Worm (Caenorhabditis elegans): ENCODE measurements around the gene B0294.1.

- TF ChIP-seq nhr-28 (tag; optimal IDR thresholded peaks at IDR 0.05) = no peak
- no peak for TF ChIP-seq lsy-2 (tag; optimal IDR thresholded peaks at IDR 0.05)
- no peak for TF ChIP-seq ama-1 (optimal IDR thresholded peaks at IDR 0.05)
- no peak for TF ChIP-seq unc-30 (tag; optimal IDR thresholded peaks at IDR 0.05)
- no peak for TF ChIP-seq elt-2 (tag; optimal IDR thresholded peaks at IDR 0.05)
- TF ChIP-seq tlp-1 (tag; optimal IDR thresholded peaks at IDR 0.05) = no peak
- TF ChIP-seq lin-15B (tag; optimal IDR thresholded peaks at IDR 0.05) = no peak
Measured at ce11 chrX:1891887-1892286, 5.3 kb downstream of the B0294.1 start, which contains the start of gene B0294.3.

Measured in whole organism, L1 larva.